Fruit fly (Drosophila melanogaster) whole organism, wandering third instar larva: ENCODE measurements around the gene Tailor.
A peak's percentile ranks its signal among the peaks of the same experiment; 100 is the strongest.

Experiments
- Abd-B ChIP-seq: fragments of >200 bp; optimal IDR thresholded peaks from 2 replicates; lab custom pipeline; 2017; ENCODE audit warnings: missing biosample characterization, missing genetic modification characterization
- CG32264 ChIP-seq: fragments of 200-800 bp; sonication (Bioruptor generic); optimal IDR thresholded peaks from 2 replicates; lab custom pipeline; 2016; ENCODE audit warnings: missing biosample characterization, missing genetic modification characterization
- CG9705 ChIP-seq: fragments of 200-800 bp; sonication (Bioruptor generic); optimal IDR thresholded peaks from 2 replicates; lab custom pipeline; 2018; ENCODE audit warnings: missing biosample characterization, mild to moderate bottlenecking, missing genetic modification characterization
- CrebA ChIP-seq: fragments of 200-800 bp; sonication (Bioruptor generic); optimal IDR thresholded peaks from 2 replicates; lab custom pipeline; 2016; ENCODE audit warnings: missing biosample characterization, mild to moderate bottlenecking, missing genetic modification characterization, borderline replicate concordance
- Dfd ChIP-seq: fragments of >200 bp; optimal IDR thresholded peaks from 2 replicates; lab custom pipeline; 2017; ENCODE audit warnings: missing biosample characterization, missing genetic modification characterization
- Dif ChIP-seq: fragments of 200-275, 200-300 bp; sonication (Bioruptor generic); optimal IDR thresholded peaks from 2 replicates; lab custom pipeline; 2018; ENCODE audit warnings: missing biosample characterization, missing genetic modification characterization; ENCODE audit not compliant: partially characterized antibody
- GATAd ChIP-seq: sonication (Bioruptor generic); optimal IDR thresholded peaks from 2 replicates; lab custom pipeline; 2016; ENCODE audit warnings: missing biosample characterization, missing genetic modification characterization
- HLH106 ChIP-seq: fragments of 200-800 bp; optimal IDR thresholded peaks from 3 replicates; lab custom pipeline; 2019; ENCODE audit warnings: missing biosample characterization, mild to moderate bottlenecking, missing genetic modification characterization, moderate library complexity
- Hnf4 ChIP-seq: fragments of 200-800 bp; sonication (Bioruptor generic); optimal IDR thresholded peaks from 2 replicates; lab custom pipeline; 2016; ENCODE audit warnings: missing biosample characterization, mild to moderate bottlenecking, missing genetic modification characterization
- Hr78 ChIP-seq: fragments of >200 bp; optimal IDR thresholded peaks from 2 replicates; lab custom pipeline; 2017; ENCODE audit warnings: missing biosample characterization, missing genetic modification characterization
- Hr83 ChIP-seq: fragments of 200-300 bp; sonication (Bioruptor generic); optimal IDR thresholded peaks from 2 replicates; lab custom pipeline; 2016; ENCODE audit warnings: missing biosample characterization, mild to moderate bottlenecking, missing genetic modification characterization, moderate library complexity; ENCODE audit not compliant: poor library complexity, severe bottlenecking
- Jra ChIP-seq: sonication (Bioruptor generic); optimal IDR thresholded peaks from 2 replicates; lab custom pipeline; 2016; ENCODE audit warnings: missing biosample characterization, missing genetic modification characterization
- Mio ChIP-seq: sonication (Bioruptor generic); optimal IDR thresholded peaks from 2 replicates; lab custom pipeline; 2016; ENCODE audit warnings: missing biosample characterization, missing genetic modification characterization
- Myc ChIP-seq: fragments of >200 bp; optimal IDR thresholded peaks from 2 replicates; lab custom pipeline; 2017
- N ChIP-seq: fragments of >200 bp; optimal IDR thresholded peaks from 2 replicates; lab custom pipeline; 2018; ENCODE audit warnings: missing biosample characterization, missing external identifiers, missing genetic modification characterization
- OdsH ChIP-seq: fragments of 200-800 bp; sonication (Bioruptor generic); optimal IDR thresholded peaks from 2 replicates; lab custom pipeline; 2016; ENCODE audit warnings: missing biosample characterization, mild to moderate bottlenecking, missing genetic modification characterization
- Rel ChIP-seq, 2 experiments: fragments of 200-800 bp; sonication (Bioruptor generic) in 1 of 2; optimal IDR thresholded peaks; 2 replicates in 1 of 2; 3 replicates in 1 of 2; lab custom pipeline; 2016 to 2019; ENCODE audit warnings: mild to moderate bottlenecking in 2 of 2, missing biosample characterization in 2 of 2, missing genetic modification characterization in 2 of 2, moderate library complexity in 1 of 2
- Sp1 ChIP-seq: fragments of 200-800 bp; sonication (Bioruptor generic); optimal IDR thresholded peaks from 3 replicates; lab custom pipeline; 2019; ENCODE audit warnings: missing biosample characterization, mild to moderate bottlenecking, missing genetic modification characterization, moderate library complexity
- br ChIP-seq: fragments of 200-800 bp; sonication (Bioruptor generic); optimal IDR thresholded peaks from 2 replicates; lab custom pipeline; 2016; ENCODE audit warnings: missing biosample characterization, missing genetic modification characterization
- brk ChIP-seq: fragments of 200-800 bp; sonication (Bioruptor generic); optimal IDR thresholded peaks from 2 replicates; lab custom pipeline; 2016; ENCODE audit warnings: missing biosample characterization, mild to moderate bottlenecking, missing genetic modification characterization
- dl ChIP-seq, 2 experiments: fragments of 175-275, 200-275 bp in 1 of 2; fragments of 200-275 bp in 1 of 2; sonication (Bioruptor generic); optimal IDR thresholded peaks; lab custom pipeline; 2018; ENCODE audit warnings: mild to moderate bottlenecking in 2 of 2, missing biosample characterization in 2 of 2, missing genetic modification characterization in 2 of 2, moderate library complexity in 2 of 2; ENCODE audit not compliant: partially characterized antibody in 2 of 2, insufficient read depth in 1 of 2
- dmrt93B ChIP-seq: fragments of 200-800 bp; sonication (Bioruptor generic); optimal IDR thresholded peaks from 2 replicates; lab custom pipeline; 2018; ENCODE audit warnings: missing biosample characterization, mild to moderate bottlenecking, missing genetic modification characterization
- dsf ChIP-seq: sonication (Bioruptor generic); optimal IDR thresholded peaks from 2 replicates; lab custom pipeline; 2016; ENCODE audit warnings: missing biosample characterization, missing genetic modification characterization, borderline replicate concordance
- ey ChIP-seq: fragments of 200-800 bp; sonication (Bioruptor generic); optimal IDR thresholded peaks from 2 replicates; lab custom pipeline; 2016; ENCODE audit warnings: missing biosample characterization, missing genetic modification characterization
- foxo ChIP-seq, 2 experiments: fragments of 200-800 bp; sonication (Bioruptor generic); optimal IDR thresholded peaks; 2 replicates in 1 of 2; 3 replicates in 1 of 2; lab custom pipeline; 2016 to 2017; ENCODE audit warnings: missing biosample characterization in 2 of 2, missing genetic modification characterization in 2 of 2
- fru ChIP-seq: fragments of 200-800 bp; sonication (Bioruptor generic); optimal IDR thresholded peaks from 3 replicates; lab custom pipeline; 2016; ENCODE audit warnings: missing biosample characterization, mild to moderate bottlenecking, missing genetic modification characterization
- h ChIP-seq: fragments of 200-800 bp; sonication (Bioruptor generic); optimal IDR thresholded peaks from 3 replicates; lab custom pipeline; 2016; ENCODE audit warnings: missing biosample characterization, mild to moderate bottlenecking, missing genetic modification characterization
- jim ChIP-seq: fragments of 175-275, 200-325 bp; sonication (Bioruptor generic); optimal IDR thresholded peaks from 2 replicates; lab custom pipeline; 2016; ENCODE audit warnings: missing biosample characterization, mild to moderate bottlenecking, missing genetic modification characterization
- lola ChIP-seq: fragments of >200 bp; optimal IDR thresholded peaks from 2 replicates; lab custom pipeline; 2017; ENCODE audit warnings: missing biosample characterization, missing genetic modification characterization
- pan ChIP-seq: fragments of >200 bp; optimal IDR thresholded peaks from 2 replicates; lab custom pipeline; 2017
- psq ChIP-seq: fragments of 200-800 bp; sonication (Bioruptor generic); optimal IDR thresholded peaks from 3 replicates; lab custom pipeline; 2017; ENCODE audit warnings: missing biosample characterization, mild to moderate bottlenecking, missing genetic modification characterization, moderate library complexity
- rgr ChIP-seq: fragments of 200-800 bp; sonication (Bioruptor generic); optimal IDR thresholded peaks from 3 replicates; lab custom pipeline; 2016; ENCODE audit warnings: missing biosample characterization, mild to moderate bottlenecking, missing genetic modification characterization
- sage ChIP-seq: fragments of 200-800 bp; sonication (Bioruptor generic); optimal IDR thresholded peaks from 2 replicates; lab custom pipeline; 2016; ENCODE audit warnings: missing biosample characterization, mild to moderate bottlenecking, missing genetic modification characterization
- sv ChIP-seq: fragments of 200-800 bp; sonication (Bioruptor generic); optimal IDR thresholded peaks from 3 replicates; lab custom pipeline; 2016; ENCODE audit warnings: missing biosample characterization, missing genetic modification characterization
- tai ChIP-seq: sonication (Bioruptor generic); optimal IDR thresholded peaks from 2 replicates; lab custom pipeline; 2016; ENCODE audit warnings: missing biosample characterization, missing genetic modification characterization
- usp ChIP-seq: fragments of >200 bp; optimal IDR thresholded peaks from 2 replicates; lab custom pipeline; 2017; ENCODE audit warnings: missing biosample characterization, missing genetic modification characterization
- woc ChIP-seq: sonication (Bioruptor generic); optimal IDR thresholded peaks from 2 replicates; lab custom pipeline; 2016; ENCODE audit warnings: missing biosample characterization, mild to moderate bottlenecking, missing genetic modification characterization

Tailor gene

DNA sequence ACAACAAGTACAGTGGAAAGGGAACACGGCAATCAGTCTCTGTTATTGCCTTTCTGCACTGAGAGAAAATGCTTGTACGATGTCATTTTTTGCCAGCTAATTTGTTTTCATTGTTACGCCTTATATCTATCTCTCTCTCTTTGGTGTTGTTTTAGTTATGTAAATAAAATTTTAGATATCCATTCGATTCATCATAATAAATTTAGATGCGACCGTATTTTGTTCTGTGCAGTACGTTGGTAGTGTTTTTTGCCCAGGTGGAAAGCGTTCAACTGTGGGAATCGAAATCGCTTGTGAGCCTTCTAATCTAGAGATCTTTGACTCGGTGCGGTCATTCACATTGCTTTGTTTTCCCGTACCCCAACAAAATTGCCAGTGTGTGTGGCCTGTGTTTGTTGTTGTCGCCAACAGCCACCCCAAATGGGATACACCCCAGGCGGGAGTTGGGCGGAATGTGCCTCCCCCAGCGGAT, 10.1 kb downstream of the Tailor start (continued):
- TF ChIP-seq h (GFP tag; lab: Kevin White, UChicago) (peak; percentile 98), N (GFP tag; lab: Kevin White, UChicago) (no peak), Hr78 (no peak), Hr83 (GFP tag; lab: Kevin White, UChicago) (peak; percentile 57), Hnf4 (GFP tag; lab: Kevin White, UChicago) (peak; percentile 96), sv (peak; percentile 90), Rel (GFP tag; optimal IDR thresholded peaks at IDR 0.05; lab: Kevin White, UChicago) (peak; percentile 68), Rel (tag; optimal IDR thresholded peaks at IDR 0.05; lab: Kevin White, UChicago) (peak; percentile 84), fru (GFP tag; lab: Kevin White, UChicago) (peak; percentile 97), psq (peak; percentile 93), Jra (GFP tag; lab: Kevin White, UChicago) (peak; percentile 91), dl (GFP tag; optimal IDR thresholded peaks at IDR 0.05; lab: Kevin White, UChicago; ENCODE audit: insufficient read depth in 1 of 2, partially characterized antibody in 2 of 2) (no peak)

- TF ChIP-seq lola (GFP tag; lab: Kevin White, UChicago) (no peak), N (GFP tag; lab: Kevin White, UChicago) (no peak), jim (no peak), sage (no peak), Abd-B (no peak), br (GFP tag; lab: Kevin White, UChicago) (no peak), fru (GFP tag; lab: Kevin White, UChicago) (no peak), dmrt93B (no peak), usp (GFP tag; lab: Kevin White, UChicago) (no peak), GATAd (no peak), tai (GFP tag; lab: Kevin White, UChicago) (no peak), Myc (lab: Kevin White, UChicago) (no peak), Jra (GFP tag; lab: Kevin White, UChicago) (no peak), CG32264 (GFP tag; lab: Kevin White, UChicago) (no peak), OdsH (no peak)
Measured at dm6 chr3R:7075115-7075425, 10.8 kb downstream of the Tailor start.

dm6 chr3R:7074297-7075114, 11.4 kb downstream of the Tailor start, which contains the start of the genes Ufl1 and CG1943:
Gene Ufl1 (minus strand): TSS chr3R:7074452.
Gene CG1943 (plus strand): TSS chr3R:7074859.
- TF ChIP-seq psq (no peak), woc (GFP tag; lab: Kevin White, UChicago) (peak; percentile 35), Rel (GFP tag; optimal IDR thresholded peaks at IDR 0.05; lab: Kevin White, UChicago) (no peak), Rel (tag; optimal IDR thresholded peaks at IDR 0.05; lab: Kevin White, UChicago) (peak; percentile 8), sv (no peak), Mio (no peak), brk (peak; percentile 68), jim (no peak), rgr (GFP tag; lab: Kevin White, UChicago) (peak; percentile 20), tai (GFP tag; lab: Kevin White, UChicago) (peak; percentile 77), Jra (GFP tag; lab: Kevin White, UChicago) (peak; percentile 33), Sp1 (GFP tag; lab: Kevin White, UChicago) (peak; percentile 38), h (GFP tag; lab: Kevin White, UChicago) (peak; percentile 12), Hnf4 (GFP tag; lab: Kevin White, UChicago) (peak; percentile 24), ey (GFP tag; lab: Kevin White, UChicago) (no peak), Myc (lab: Kevin White, UChicago) (peak; percentile 49), foxo (GFP tag; optimal IDR thresholded peaks at IDR 0.05; lab: Kevin White, UChicago) (peak in 1 of 2 experiments; percentile 13), Dif (GFP tag; lab: Kevin White, UChicago) (peak; percentile 40), dl (GFP tag; optimal IDR thresholded peaks at IDR 0.05; lab: Kevin White, UChicago; ENCODE audit: insufficient read depth in 1 of 2, partially characterized antibody in 2 of 2) (no peak), sage (peak; percentile 14), br (GFP tag; lab: Kevin White, UChicago) (peak; percentile 3), HLH106 (no peak), GATAd (no peak)
- TF ChIP-seq, all 38 proteins: peak for 14

- TF ChIP-seq Dif (GFP tag; lab: Kevin White, UChicago) (no peak), dsf (GFP tag; lab: Kevin White, UChicago) (peak; percentile 92), Mio (peak; percentile 41), CG9705 (GFP tag; lab: Kevin White, UChicago) (peak; percentile 83), CG32264 (GFP tag; lab: Kevin White, UChicago) (peak; percentile 74), Myc (lab: Kevin White, UChicago) (no peak), Sp1 (GFP tag; lab: Kevin White, UChicago) (peak; percentile 83), fru (GFP tag; lab: Kevin White, UChicago) (peak; percentile 90), brk (no peak), lola (GFP tag; lab: Kevin White, UChicago) (no peak), CrebA (no peak), foxo (GFP tag; optimal IDR thresholded peaks at IDR 0.05; lab: Kevin White, UChicago) (peak; percentile 4 to 94), Hr83 (GFP tag; lab: Kevin White, UChicago) (peak; percentile 59), sage (peak; percentile 82), jim (peak; percentile 21), sv (peak; percentile 89), HLH106 (peak; percentile 92), Jra (GFP tag; lab: Kevin White, UChicago) (peak; percentile 93), Hnf4 (GFP tag; lab: Kevin White, UChicago) (peak; percentile 95), OdsH (peak; percentile 84), woc (GFP tag; lab: Kevin White, UChicago) (peak; percentile 83), psq (peak; percentile 78), GATAd (no peak), dl (GFP tag; optimal IDR thresholded peaks at IDR 0.05; lab: Kevin White, UChicago; ENCODE audit: insufficient read depth in 1 of 2, partially characterized antibody in 2 of 2) (no peak), Dfd (GFP tag; lab: Kevin White, UChicago) (no peak), pan (lab: Kevin White, UChicago) (no peak)
Measured at dm6 chr3R:7067092-7067491, 18.8 kb downstream of the Tailor start, which contains the start of the genes CG1105 and CG1965. Gene CG1105 (minus strand): TSS chr3R:7067136. Gene CG1965 (plus strand): TSS chr3R:7067401.
